Worm (Caenorhabditis elegans): Measurements from ENCODE around the gene T14F9.2.

The T14F9.2 gene

ce11 chrX:2233929-2234328, at the start of gene T14F9.2:
TSS of gene T14F9.2 (plus strand) at chrX:2234324.
- TF ChIP-seq ceh-30 (tag; optimal IDR thresholded peaks at IDR 0.05), result no peak
- no peak for TF ChIP-seq pha-4 (tag; optimal IDR thresholded peaks at IDR 0.05)
- TF ChIP-seq elt-2 (tag; optimal IDR thresholded peaks at IDR 0.05), result peak; percentile 27
- TF ChIP-seq tbx-2 (tag; optimal IDR thresholded peaks at IDR 0.05), result peak; percentile 4
- no peak for TF ChIP-seq ceh-45 (GFP tag; IDR thresholded peaks at IDR 0.05)
- peak; percentile 18 for TF ChIP-seq unc-55 (GFP tag; optimal IDR thresholded peaks at IDR 0.05)
- TF ChIP-seq ttx-3 (tag; optimal IDR thresholded peaks at IDR 0.05), result no peak
- TF ChIP-seq nfya-1 (tag; optimal IDR thresholded peaks at IDR 0.05), result peak; percentile 19

- TF ChIP-seq ceh-18 (tag; optimal IDR thresholded peaks at IDR 0.05) (peak; percentile 42), rnt-1 (tag; optimal IDR thresholded peaks at IDR 0.05) (no peak)
Measured at ce11 chrX:2188885-2189284, 45.2 kb upstream of the T14F9.2 start.

ce11 chrX:2190740-2191139, 43.4 kb upstream of the T14F9.2 start:
- no peak for TF ChIP-seq ceh-24 (tag; optimal IDR thresholded peaks at IDR 0.05)
- no peak for TF ChIP-seq tbx-2 (tag; optimal IDR thresholded peaks at IDR 0.05)
- no peak for TF ChIP-seq lim-6 (tag; optimal IDR thresholded peaks at IDR 0.05)
- TF ChIP-seq pax-1 (tag; optimal IDR thresholded peaks at IDR 0.05), result no peak
- no peak for TF ChIP-seq ceh-34 (tag; optimal IDR thresholded peaks at IDR 0.05)
- no peak for TF ChIP-seq ets-4 (tag; optimal IDR thresholded peaks at IDR 0.05)
- no peak for TF ChIP-seq gmeb-2 (tag; optimal IDR thresholded peaks at IDR 0.05)
- TF ChIP-seq fax-1 (tag; optimal IDR thresholded peaks at IDR 0.05), result no peak
- no peak for TF ChIP-seq pag-3 (tag; optimal IDR thresholded peaks at IDR 0.05; ENCODE audit: borderline replicate concordance)
- no peak for TF ChIP-seq ceh-31 (tag; optimal IDR thresholded peaks at IDR 0.05)
- no peak for TF ChIP-seq elt-2 (tag; optimal IDR thresholded peaks at IDR 0.05)
- no peak for TF ChIP-seq C08G9.2 (tag; optimal IDR thresholded peaks at IDR 0.05)
- TF ChIP-seq lin-11 (tag; optimal IDR thresholded peaks at IDR 0.05), result no peak
- TF ChIP-seq tbx-7 (tag; optimal IDR thresholded peaks at IDR 0.05), result no peak
- no peak for TF ChIP-seq rnt-1 (tag; optimal IDR thresholded peaks at IDR 0.05)
- TF ChIP-seq ceh-2 (tag; optimal IDR thresholded peaks at IDR 0.05), result no peak
- TF ChIP-seq ahr-1 (tag; optimal IDR thresholded peaks at IDR 0.05), result no peak
- no peak for TF ChIP-seq C38D4.7 (GFP tag; optimal IDR thresholded peaks at IDR 0.05)

DNA sequence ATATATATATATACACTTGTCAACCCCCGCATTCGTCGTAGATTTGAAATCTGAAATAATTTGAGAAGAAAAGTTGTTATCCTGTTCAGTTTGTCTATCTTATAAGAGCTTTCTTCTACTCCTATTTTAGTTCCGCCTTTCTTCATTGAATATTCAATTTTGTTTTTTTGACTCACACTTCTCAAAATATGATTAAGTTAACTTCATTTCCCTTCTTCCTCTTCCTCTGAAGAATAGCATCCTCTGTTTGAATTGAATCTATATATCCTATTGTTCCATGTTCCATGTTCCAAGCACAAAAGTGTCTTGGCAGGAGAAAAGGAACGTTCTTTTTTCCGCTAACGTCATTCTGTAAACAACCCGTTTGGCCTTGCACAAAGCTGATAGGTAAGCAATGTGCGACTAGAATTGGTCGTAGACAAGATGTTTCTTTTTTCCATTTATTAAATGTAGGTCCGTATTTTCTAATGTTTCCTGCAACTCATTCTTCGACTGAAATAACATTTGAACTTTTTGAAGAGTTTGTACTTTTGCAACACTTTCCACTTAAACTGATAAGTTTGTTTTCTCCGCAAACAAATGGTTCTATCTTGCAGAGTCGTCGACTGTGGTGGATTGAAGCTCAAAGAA, 42.1 kb upstream of the T14F9.2 start, which contains the start of gene gap-1:
gap-1 (plus strand) TSS at position 580 of the 630 bp plus-strand sequence.
- TF ChIP-seq pqm-1 (tag; optimal IDR thresholded peaks at IDR 0.05) (no peak), C08G9.2 (tag; optimal IDR thresholded peaks at IDR 0.05) (no peak), ceh-45 (GFP tag; IDR thresholded peaks at IDR 0.05) (no peak), ceh-19 (GFP tag; optimal IDR thresholded peaks at IDR 0.05) (no peak), hlh-13 (GFP tag; optimal IDR thresholded peaks at IDR 0.05) (no peak), unc-86 (tag; optimal IDR thresholded peaks at IDR 0.05) (no peak), che-1 (tag; optimal IDR thresholded peaks at IDR 0.05) (no peak), tbx-7 (tag; optimal IDR thresholded peaks at IDR 0.05) (no peak), nfya-1 (tag; optimal IDR thresholded peaks at IDR 0.05) (no peak), tbx-2 (tag; optimal IDR thresholded peaks at IDR 0.05) (no peak), pax-1 (tag; optimal IDR thresholded peaks at IDR 0.05) (no peak), ceh-30 (tag; optimal IDR thresholded peaks at IDR 0.05) (no peak), dve-1 (tag; optimal IDR thresholded peaks at IDR 0.05) (no peak), C38D4.7 (GFP tag; optimal IDR thresholded peaks at IDR 0.05) (no peak), ttx-3 (tag; optimal IDR thresholded peaks at IDR 0.05) (no peak), ceh-18 (tag; optimal IDR thresholded peaks at IDR 0.05) (no peak), gmeb-2 (tag; optimal IDR thresholded peaks at IDR 0.05) (no peak), ets-4 (tag; optimal IDR thresholded peaks at IDR 0.05) (no peak)

- TF ChIP-seq hlh-30 (tag; optimal IDR thresholded peaks at IDR 0.05; ENCODE audit: insufficient read depth) (no peak), ahr-1 (tag; optimal IDR thresholded peaks at IDR 0.05) (no peak)
Measured at ce11 chrX:2197444-2197843, 36.7 kb upstream of the T14F9.2 start.

Data from whole organism, late embryonic.